Worm (Caenorhabditis elegans): ENCODE results near the gene nlp-51.

The nlp-51 gene

ce11 chrII:11302591-11302990 is 16.9 kb downstream of the nlp-51 start, which contains the start of gene samp-1:
samp-1 (plus strand) TSS chrII:11302891.
- TF ChIP-seq lin-11 (tag; optimal IDR thresholded peaks at IDR 0.05) (no peak), dve-1 (tag; optimal IDR thresholded peaks at IDR 0.05) (no peak), hlh-13 (GFP tag; optimal IDR thresholded peaks at IDR 0.05) (no peak), ceh-34 (tag; optimal IDR thresholded peaks at IDR 0.05) (no peak), npax-4 (tag; optimal IDR thresholded peaks at IDR 0.05) (no peak), ceh-22 (tag; optimal IDR thresholded peaks at IDR 0.05) (no peak), fax-1 (tag; optimal IDR thresholded peaks at IDR 0.05) (no peak), lim-6 (tag; optimal IDR thresholded peaks at IDR 0.05) (no peak), nhr-232 (tag; optimal IDR thresholded peaks at IDR 0.05) (no peak), fkh-10 (GFP tag; optimal IDR thresholded peaks at IDR 0.05) (no peak), pat-9 (tag; optimal IDR thresholded peaks at IDR 0.05) (no peak), hlh-8 (tag; optimal IDR thresholded peaks at IDR 0.05) (no peak), ceh-14 (tag; optimal IDR thresholded peaks at IDR 0.05) (no peak), dmd-4 (tag; optimal IDR thresholded peaks at IDR 0.05; ENCODE audit: borderline replicate concordance) (no peak), eyg-1 (tag; optimal IDR thresholded peaks at IDR 0.05) (no peak), pros-1 (tag; optimal IDR thresholded peaks at IDR 0.05) (no peak), ceh-31 (tag; optimal IDR thresholded peaks at IDR 0.05) (no peak), pqm-1 (tag; optimal IDR thresholded peaks at IDR 0.05) (no peak), gmeb-2 (tag; optimal IDR thresholded peaks at IDR 0.05) (no peak), elt-4 (tag; optimal IDR thresholded peaks at IDR 0.05) (no peak)

- TF ChIP-seq pha-4 (tag; optimal IDR thresholded peaks at IDR 0.05), result no peak
- no peak for TF ChIP-seq syd-9 (tag; optimal IDR thresholded peaks at IDR 0.05)
- no peak for TF ChIP-seq C38D4.7 (GFP tag; optimal IDR thresholded peaks at IDR 0.05)
- no peak for TF ChIP-seq gmeb-2 (tag; optimal IDR thresholded peaks at IDR 0.05)
- no peak for TF ChIP-seq ceh-48 (tag; optimal IDR thresholded peaks at IDR 0.05)
- TF ChIP-seq hlh-6 (tag; optimal IDR thresholded peaks at IDR 0.05), result no peak
- TF ChIP-seq ceh-24 (tag; optimal IDR thresholded peaks at IDR 0.05), result no peak
- no peak for TF ChIP-seq ceh-30 (tag; optimal IDR thresholded peaks at IDR 0.05)
Measured at ce11 chrII:11301059-11301458, 18.4 kb downstream of the nlp-51 start, which contains the start of gene raga-1. raga-1 (plus strand) TSS chrII:11301359.

DNA sequence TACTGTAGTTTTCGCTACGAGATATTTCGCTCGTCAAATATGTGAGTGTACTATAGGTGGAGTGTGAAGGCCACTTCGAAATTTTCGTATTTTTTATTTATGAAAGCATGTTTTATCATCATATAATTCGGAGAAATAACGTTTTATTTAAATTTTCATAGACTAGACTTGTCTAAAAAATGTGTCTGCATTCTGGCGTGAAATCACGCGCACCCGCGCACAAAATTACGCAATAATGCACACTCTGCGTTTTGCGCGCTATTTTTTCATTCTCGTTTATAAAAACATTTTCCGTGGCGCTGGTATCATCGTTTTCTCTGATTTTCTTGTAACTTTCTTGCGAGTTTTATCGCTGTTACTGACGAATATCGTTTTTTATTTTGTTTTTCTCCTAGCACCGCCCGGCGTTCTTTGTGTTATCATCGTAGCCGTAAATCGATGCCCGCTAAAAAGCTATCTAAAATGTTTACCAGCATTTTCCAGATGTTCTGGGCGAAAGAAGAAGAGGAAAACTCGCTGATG is 22.2 kb downstream of the nlp-51 start, which contains the start of gene saps-1:
saps-1 (plus strand) TSS at position 472 of the 522 bp plus-strand sequence.
- TF ChIP-seq ceh-9 (tag; optimal IDR thresholded peaks at IDR 0.05) (no peak), pqm-1 (tag; optimal IDR thresholded peaks at IDR 0.05) (no peak), tbx-7 (tag; optimal IDR thresholded peaks at IDR 0.05) (no peak), fax-1 (tag; optimal IDR thresholded peaks at IDR 0.05) (no peak), elt-2 (tag; optimal IDR thresholded peaks at IDR 0.05) (no peak), C08G9.2 (tag; optimal IDR thresholded peaks at IDR 0.05) (no peak), madf-2 (tag; optimal IDR thresholded peaks at IDR 0.05) (no peak), ceh-2 (tag; optimal IDR thresholded peaks at IDR 0.05) (no peak), hlh-30 (tag; optimal IDR thresholded peaks at IDR 0.05; ENCODE audit: insufficient read depth) (no peak), ceh-19 (GFP tag; optimal IDR thresholded peaks at IDR 0.05) (no peak), hlh-15 (tag; optimal IDR thresholded peaks at IDR 0.05) (no peak), Y22D7AL.16 (tag; optimal IDR thresholded peaks at IDR 0.05) (no peak), pros-1 (tag; optimal IDR thresholded peaks at IDR 0.05) (no peak)

ce11 chrII:11293433-11293832 is 26.1 kb downstream of the nlp-51 start, which contains the start of gene C47G2.4:
C47G2.4 (minus strand) TSS chrII:11293606.
- TF ChIP-seq pros-1 (tag; optimal IDR thresholded peaks at IDR 0.05), result peak; percentile 35
- no peak for TF ChIP-seq T23F11.4 (GFP tag; optimal IDR thresholded peaks at IDR 0.05)
- peak; percentile 53 for TF ChIP-seq rnt-1 (tag; optimal IDR thresholded peaks at IDR 0.05)
- TF ChIP-seq ets-4 (tag; optimal IDR thresholded peaks at IDR 0.05), result peak; percentile 40
- no peak for TF ChIP-seq pag-3 (tag; optimal IDR thresholded peaks at IDR 0.05; ENCODE audit: borderline replicate concordance)
- no peak for TF ChIP-seq hlh-8 (tag; optimal IDR thresholded peaks at IDR 0.05)
- peak; percentile 55 for TF ChIP-seq ceh-31 (tag; optimal IDR thresholded peaks at IDR 0.05)
- no peak for TF ChIP-seq mec-3 (tag; optimal IDR thresholded peaks at IDR 0.05; ENCODE audit: borderline replicate concordance)
- peak; percentile 36 for TF ChIP-seq nfya-1 (tag; optimal IDR thresholded peaks at IDR 0.05)
- TF ChIP-seq elt-2 (tag; optimal IDR thresholded peaks at IDR 0.05), result peak; percentile 27
- peak; percentile 22 for TF ChIP-seq ref-2 (tag; optimal IDR thresholded peaks at IDR 0.05)
- TF ChIP-seq unc-86 (tag; optimal IDR thresholded peaks at IDR 0.05), result no peak
- TF ChIP-seq ceh-18 (tag; optimal IDR thresholded peaks at IDR 0.05), result peak; percentile 13
- TF ChIP-seq dve-1 (tag; optimal IDR thresholded peaks at IDR 0.05), result no peak
- peak; percentile 27 for TF ChIP-seq C08G9.2 (tag; optimal IDR thresholded peaks at IDR 0.05)
- no peak for TF ChIP-seq K02D7.2 (tag; optimal IDR thresholded peaks at IDR 0.05)
- TF ChIP-seq ceh-34 (tag; optimal IDR thresholded peaks at IDR 0.05), result peak; percentile 70

All from whole organism, late embryonic.